Worm (Caenorhabditis elegans) whole organism, L4/young adult: ENCODE results near the gene srz-37.

Source experiments
- W03F9.2 ChIP-seq: fragments of 150-350 bp; optimal IDR thresholded peaks from 2 replicates; lab custom pipeline; 2014; ENCODE audit warnings: missing biosample characterization, missing genetic modification characterization
- dao-5 ChIP-seq: sonication (generic microtip); optimal IDR thresholded peaks from 2 replicates; lab custom pipeline; 2016; ENCODE audit warnings: missing genotype, missing genetic modification characterization, moderate library complexity, missing compliant biosample characterization
- him-1 ChIP-seq: sonication (generic microtip); optimal IDR thresholded peaks from 2 replicates; lab custom pipeline; 2016; ENCODE audit warnings: missing genotype, missing genetic modification reagents, missing genetic modification characterization, missing compliant biosample characterization

DNA sequence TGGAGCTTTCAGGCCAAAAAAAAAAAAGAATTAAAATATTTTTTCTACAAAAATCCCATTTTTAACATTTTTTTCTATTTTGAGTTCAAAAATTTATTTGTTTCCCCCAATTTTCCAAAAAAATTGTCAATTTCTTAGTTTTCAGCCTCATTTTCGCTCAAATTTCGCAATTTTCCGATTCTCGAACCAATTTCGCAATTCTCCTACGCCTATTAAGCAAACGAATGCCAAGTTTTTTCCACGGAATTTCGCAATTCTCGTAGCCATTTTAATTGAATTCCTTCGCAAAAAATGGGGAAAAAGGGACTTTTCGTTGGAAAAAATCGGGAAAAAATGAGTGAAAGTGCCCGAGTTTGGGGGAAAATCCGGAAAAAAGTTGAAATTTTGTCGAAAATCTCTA is 38.7 kb upstream of the srz-37 start:
- TF ChIP-seq him-1 (tag; lab: Kevin White, UChicago) (no peak), dao-5 (no peak), W03F9.2 (tag; lab: Kevin White, UChicago) (no peak)
